Worm (Caenorhabditis elegans) whole organism, L4/young adult: ENCODE results near the gene C09H10.4.

Experiments used
- W03F9.2 ChIP-seq: fragments of 150-350 bp; optimal IDR thresholded peaks from 2 replicates; lab custom pipeline; 2014; ENCODE audit warnings: missing biosample characterization, missing genetic modification characterization
- dao-5 ChIP-seq: sonication (generic microtip); optimal IDR thresholded peaks from 2 replicates; lab custom pipeline; 2016; ENCODE audit warnings: missing genotype, missing genetic modification characterization, moderate library complexity, missing compliant biosample characterization
- him-1 ChIP-seq: sonication (generic microtip); optimal IDR thresholded peaks from 2 replicates; lab custom pipeline; 2016; ENCODE audit warnings: missing genotype, missing genetic modification reagents, missing genetic modification characterization, missing compliant biosample characterization

C09H10.4 gene

ce11 chrII:11099841-11100240 is at the start of gene C09H10.4:
Gene C09H10.4, plus strand, starts transcription at chrII:11100141.
- TF ChIP-seq W03F9.2 (tag; lab: Kevin White, UChicago) (no peak), him-1 (tag; lab: Kevin White, UChicago) (no peak), dao-5 (tag; lab: Kevin White, UChicago) (no peak)

- TF ChIP-seq him-1 (tag; lab: Kevin White, UChicago) (no peak), W03F9.2 (tag; lab: Kevin White, UChicago) (peak; percentile 55)
These were observed 49.3 kb upstream of the C09H10.4 start for ce11 chrII:11050678-11051077.

- TF ChIP-seq dao-5 (tag; lab: Kevin White, UChicago) (no peak), W03F9.2 (tag; lab: Kevin White, UChicago) (no peak), him-1 (tag; lab: Kevin White, UChicago) (no peak)
These were observed 47.4 kb upstream of the C09H10.4 start for ce11 chrII:11052526-11052925.

ce11 chrII:11055223-11055622 is 44.7 kb upstream of the C09H10.4 start, which contains the start of gene F45E10.2:
Gene F45E10.2, minus strand, starts transcription at chrII:11055323.
- TF ChIP-seq dao-5 (tag; lab: Kevin White, UChicago) (no peak), him-1 (tag; lab: Kevin White, UChicago) (no peak), W03F9.2 (tag; lab: Kevin White, UChicago) (no peak)

- TF ChIP-seq W03F9.2 (tag; lab: Kevin White, UChicago) (no peak), dao-5 (tag; lab: Kevin White, UChicago) (no peak), him-1 (tag; lab: Kevin White, UChicago) (no peak)
These were observed 42.7 kb upstream of the C09H10.4 start for ce11 chrII:11057256-11057655.

- TF ChIP-seq dao-5 (tag; lab: Kevin White, UChicago), result no peak
- no peak for TF ChIP-seq him-1 (tag; lab: Kevin White, UChicago)
- no peak for TF ChIP-seq W03F9.2 (tag; lab: Kevin White, UChicago)
These were observed 35.7 kb upstream of the C09H10.4 start for ce11 chrII:11064191-11064695.

- TF ChIP-seq W03F9.2 (tag; lab: Kevin White, UChicago), result no peak
- no peak for TF ChIP-seq dao-5 (tag; lab: Kevin White, UChicago)
- no peak for TF ChIP-seq him-1 (tag; lab: Kevin White, UChicago)
These were observed 27.4 kb upstream of the C09H10.4 start for ce11 chrII:11072565-11072964.

- no peak for TF ChIP-seq him-1 (tag; lab: Kevin White, UChicago)
- TF ChIP-seq W03F9.2 (tag; lab: Kevin White, UChicago), result no peak
- no peak for TF ChIP-seq dao-5 (tag; lab: Kevin White, UChicago)
These were observed 23.4 kb upstream of the C09H10.4 start for ce11 chrII:11076550-11076949.

- TF ChIP-seq him-1 (tag; lab: Kevin White, UChicago), result no peak
- no peak for TF ChIP-seq W03F9.2 (tag; lab: Kevin White, UChicago)
- TF ChIP-seq dao-5 (tag; lab: Kevin White, UChicago), result no peak
These were observed 13.2 kb upstream of the C09H10.4 start for ce11 chrII:11086770-11087169.

ce11 chrII:11088137-11088536 is 11.8 kb upstream of the C09H10.4 start:
- TF ChIP-seq W03F9.2 (tag; lab: Kevin White, UChicago) (no peak), dao-5 (tag; lab: Kevin White, UChicago) (no peak), him-1 (tag; lab: Kevin White, UChicago) (no peak)

- TF ChIP-seq dao-5 (tag; lab: Kevin White, UChicago) (no peak), him-1 (tag; lab: Kevin White, UChicago) (no peak), W03F9.2 (tag; lab: Kevin White, UChicago) (no peak)
These were observed 10.6 kb upstream of the C09H10.4 start, which contains the start of gene unc-53 for ce11 chrII:11089356-11089755. Gene unc-53, minus strand, starts transcription at chrII:11089456.

- TF ChIP-seq him-1 (tag; lab: Kevin White, UChicago) (no peak), W03F9.2 (tag; lab: Kevin White, UChicago) (no peak), dao-5 (tag; lab: Kevin White, UChicago) (no peak)
These were observed 8.4 kb upstream of the C09H10.4 start for ce11 chrII:11091577-11091976.

ce11 chrII:11092413-11092812 is 7.5 kb upstream of the C09H10.4 start, which contains the start of gene rpl-42:
Gene rpl-42, plus strand, starts transcription at chrII:11092713.
- no peak for TF ChIP-seq dao-5 (tag; lab: Kevin White, UChicago)
- TF ChIP-seq him-1 (tag; lab: Kevin White, UChicago), result no peak
- TF ChIP-seq W03F9.2 (tag; lab: Kevin White, UChicago), result no peak

ce11 chrII:11094431-11094830 is 5.5 kb upstream of the C09H10.4 start:
- TF ChIP-seq dao-5 (tag; lab: Kevin White, UChicago) (no peak), W03F9.2 (tag; lab: Kevin White, UChicago) (no peak), him-1 (tag; lab: Kevin White, UChicago) (no peak)
